Fruit fly (Drosophila melanogaster) whole organism, embryonic: ENCODE results near the gene Grx5.
A peak's percentile ranks its signal among the peaks of the same experiment; 100 is the strongest.

Experiments
- CG10147 ChIP-seq: fragments of 200-800 bp; sonication (Bioruptor generic); optimal IDR thresholded peaks from 2 replicates; lab custom pipeline; 2019; ENCODE audit warnings: missing biosample characterization, mild to moderate bottlenecking, missing genetic modification characterization, moderate library complexity
- CG10209 ChIP-seq: fragments of 200-800 bp; sonication (Bioruptor generic); optimal IDR thresholded peaks from 3 replicates; lab custom pipeline; 2017; ENCODE audit warnings: missing biosample characterization, mild to moderate bottlenecking, missing genetic modification characterization, missing genetic modification reagents
- CG10366 ChIP-seq: fragments of 200-800 bp; sonication (Bioruptor generic); IDR thresholded peaks from 2 replicates; pipeline ENCODE4 v1.3.6; 2022; ENCODE audit warnings: missing biosample characterization, missing genetic modification characterization
- CG11695 ChIP-seq: fragments of 200-800 bp; sonication (Bioruptor generic); IDR thresholded peaks from 3 replicates; pipeline ENCODE4 v1.3.6; 2022; ENCODE audit warnings: missing biosample characterization, missing genetic modification characterization
- CG12659 ChIP-seq: fragments of 200-800 bp; sonication (Bioruptor generic); optimal IDR thresholded peaks from 3 replicates; lab custom pipeline; 2017; ENCODE audit warnings: mild to moderate bottlenecking, missing biosample characterization, missing genetic modification reagents, missing genetic modification characterization
- CG16863 ChIP-seq: fragments of 200-800 bp; sonication (Bioruptor generic); optimal IDR thresholded peaks from 3 replicates; lab custom pipeline; 2016; ENCODE audit warnings: missing biosample characterization, missing genetic modification characterization
- CG17361 ChIP-seq: fragments of 200-800 bp; sonication (Bioruptor generic); IDR thresholded peaks from 3 replicates; pipeline ENCODE4 v1.3.6; 2022; ENCODE audit warnings: missing biosample characterization, missing genetic modification characterization
- CG17612 ChIP-seq: fragments of 200-800 bp; sonication (Bioruptor generic); IDR thresholded peaks from 2 replicates; pipeline ENCODE4 v1.3.6; 2022; ENCODE audit warnings: missing biosample characterization, missing genetic modification characterization
- CG18262 ChIP-seq: fragments of 200-800 bp; optimal IDR thresholded peaks from 3 replicates; lab custom pipeline; 2019; ENCODE audit warnings: missing biosample characterization, mild to moderate bottlenecking, missing genetic modification characterization, moderate library complexity
- CG2120 ChIP-seq: fragments of 200-800 bp; sonication (Bioruptor generic); optimal IDR thresholded peaks from 3 replicates; lab custom pipeline; 2016; ENCODE audit warnings: missing biosample characterization, missing genetic modification characterization
- CG30403 ChIP-seq: fragments of 200-800 bp; sonication (Bioruptor generic); optimal IDR thresholded peaks from 3 replicates; lab custom pipeline; 2016; ENCODE audit warnings: missing biosample characterization, missing genetic modification characterization
- CG31441 ChIP-seq: fragments of 200-800 bp; sonication (Bioruptor generic); IDR thresholded peaks from 2 replicates; pipeline ENCODE4 v1.3.6; 2022; ENCODE audit warnings: missing biosample characterization, missing genetic modification characterization
- CG32532 ChIP-seq: fragments of 200-800 bp; sonication (Bioruptor generic); IDR thresholded peaks from 2 replicates; pipeline ENCODE4 v1.3.6; 2022; ENCODE audit warnings: missing biosample characterization, missing genetic modification characterization
- CG4424 ChIP-seq: fragments of 200-800 bp; sonication (Bioruptor generic); optimal IDR thresholded peaks from 3 replicates; lab custom pipeline; 2016; ENCODE audit warnings: missing biosample characterization, missing genetic modification characterization
- CG4617 ChIP-seq: fragments of 200-800 bp; sonication (Bioruptor generic); optimal IDR thresholded peaks from 3 replicates; lab custom pipeline; 2016; ENCODE audit warnings: missing biosample characterization, missing genetic modification characterization, borderline replicate concordance
- CG5180 ChIP-seq: fragments of 200-800 bp; sonication (Bioruptor generic); optimal IDR thresholded peaks from 3 replicates; lab custom pipeline; 2017; ENCODE audit warnings: missing biosample characterization, missing genetic modification characterization, mild to moderate bottlenecking, moderate library complexity, missing genetic modification reagents
- CG6689 ChIP-seq: fragments of 200-800 bp; sonication (Bioruptor generic); IDR thresholded peaks from 2 replicates; pipeline ENCODE4 v1.3.6; 2022; ENCODE audit warnings: missing biosample characterization, missing genetic modification characterization
- CG6854 ChIP-seq: fragments of 200-800 bp; sonication (Bioruptor generic); optimal IDR thresholded peaks from 3 replicates; lab custom pipeline; 2017; ENCODE audit warnings: missing biosample characterization, mild to moderate bottlenecking, missing genetic modification characterization
- CG7556 ChIP-seq: fragments of 200-800 bp; sonication (Bioruptor generic); optimal IDR thresholded peaks from 2 replicates; lab custom pipeline; 2017; ENCODE audit warnings: missing biosample characterization, mild to moderate bottlenecking, missing genetic modification characterization
- CG8924 ChIP-seq: fragments of 200-800 bp; optimal IDR thresholded peaks from 3 replicates; lab custom pipeline; 2019; ENCODE audit warnings: missing biosample characterization, mild to moderate bottlenecking, missing genetic modification characterization, moderate library complexity
- CG9727 ChIP-seq: fragments of 200-800 bp; sonication (Bioruptor generic); optimal IDR thresholded peaks from 3 replicates; lab custom pipeline; 2017; ENCODE audit warnings: missing biosample characterization, mild to moderate bottlenecking, missing genetic modification characterization
- CG9817 ChIP-seq: fragments of 200-800 bp; sonication (Bioruptor generic); optimal IDR thresholded peaks from 2 replicates; lab custom pipeline; 2018; ENCODE audit warnings: missing biosample characterization, mild to moderate bottlenecking, missing genetic modification characterization, moderate library complexity
- CG9932 ChIP-seq: fragments of 200-800 bp; sonication (Bioruptor generic); IDR thresholded peaks from 2 replicates; pipeline ENCODE4 v1.3.6; 2022; ENCODE audit warnings: missing biosample characterization, missing genetic modification characterization
- D ChIP-seq, 2 experiments: fragments of 200-800 bp in 1 of 2; fragments of >200 bp in 1 of 2; sonication (Bioruptor generic) in 1 of 2; optimal IDR thresholded peaks; 2 replicates in 1 of 2; 3 replicates in 1 of 2; lab custom pipeline; 2017; ENCODE audit warnings: mild to moderate bottlenecking in 1 of 2, missing biosample characterization in 1 of 2, missing genetic modification characterization in 1 of 2, missing genetic modification reagents in 1 of 2
- D19A ChIP-seq: fragments of 200-800 bp; optimal IDR thresholded peaks from 3 replicates; lab custom pipeline; 2019; ENCODE audit warnings: missing biosample characterization, mild to moderate bottlenecking, missing genetic modification characterization, moderate library complexity
- Deaf1 ChIP-seq: fragments of 200-800 bp; optimal IDR thresholded peaks from 3 replicates; lab custom pipeline; 2019; ENCODE audit warnings: missing biosample characterization, mild to moderate bottlenecking, missing genetic modification characterization, moderate library complexity
- Drgx ChIP-seq: fragments of 200-800 bp; sonication (Bioruptor generic); IDR thresholded peaks from 2 replicates; pipeline ENCODE4 v1.3.6; 2022; ENCODE audit warnings: missing biosample characterization, missing genetic modification characterization
- E2f1 ChIP-seq: fragments of 200-800 bp; sonication (Bioruptor generic); IDR thresholded peaks from 2 replicates; pipeline ENCODE4 v1.3.6; 2022; ENCODE audit warnings: missing biosample characterization, missing genetic modification characterization
- Ets65A ChIP-seq: fragments of 200-800 bp; sonication (Bioruptor generic); peaks from one replicate; lab custom pipeline; 2016; ENCODE audit warnings: missing biosample characterization, missing genetic modification characterization
- HmgD ChIP-seq: fragments of 200-800 bp; sonication (Bioruptor generic); optimal IDR thresholded peaks from 3 replicates; lab custom pipeline; 2016; ENCODE audit warnings: missing biosample characterization, missing genetic modification characterization
- Hr3 ChIP-seq: fragments of 200-800 bp; sonication (Bioruptor generic); optimal IDR thresholded peaks from 3 replicates; lab custom pipeline; 2016; ENCODE audit warnings: missing biosample characterization, missing genetic modification characterization
- Hr51 ChIP-seq, 2 experiments: fragments of 200-800 bp; sonication (Bioruptor generic); optimal IDR thresholded peaks; 2 replicates in 1 of 2; 3 replicates in 1 of 2; lab custom pipeline; 2016 to 2018; ENCODE audit warnings: missing biosample characterization in 2 of 2, missing genetic modification characterization in 2 of 2, mild to moderate bottlenecking in 1 of 2, moderate library complexity in 1 of 2
- Oaz ChIP-seq: fragments of 200-800 bp; sonication (Bioruptor generic); IDR thresholded peaks from 2 replicates; pipeline ENCODE4 v1.3.6; 2022; ENCODE audit warnings: missing biosample characterization, missing genetic modification characterization
- Ravus ChIP-seq: fragments of 200-800 bp; sonication (Bioruptor generic); IDR thresholded peaks from 2 replicates; pipeline ENCODE4 v1.3.6; 2022; ENCODE audit warnings: missing biosample characterization, missing genetic modification characterization
- Xrp1 ChIP-seq: fragments of 200-800 bp; sonication (Bioruptor generic); IDR thresholded peaks from 2 replicates; pipeline ENCODE4 v1.3.6; 2022; ENCODE audit warnings: missing biosample characterization, missing genetic modification characterization
- bsh ChIP-seq, 2 experiments: fragments of 200-800 bp; sonication (Bioruptor generic); optimal IDR thresholded peaks; 2 replicates each; lab custom pipeline; 2017 to 2018; ENCODE audit warnings: mild to moderate bottlenecking in 2 of 2, missing biosample characterization in 2 of 2, missing genetic modification characterization in 2 of 2, moderate library complexity in 1 of 2
- dysf ChIP-seq: fragments of 200-800 bp; sonication (Bioruptor generic); IDR thresholded peaks from 3 replicates; pipeline ENCODE4 v1.3.6; 2022; ENCODE audit warnings: missing biosample characterization, missing genetic modification characterization
- gcm2 ChIP-seq: fragments of 200-800 bp; sonication (Bioruptor generic); optimal IDR thresholded peaks from 2 replicates; lab custom pipeline; 2016; ENCODE audit warnings: missing biosample characterization, missing genetic modification characterization
- hkb ChIP-seq, 2 experiments: fragments of 200-800 bp in 1 of 2; fragments of >200 bp in 1 of 2; sonication (Bioruptor generic) in 1 of 2; IDR thresholded peaks in 1 of 2; optimal IDR thresholded peaks in 1 of 2; 2 replicates each; pipeline versions ENCODE4 v1.3.6 to Lab custom; 2017 to 2022; ENCODE audit warnings: missing biosample characterization in 1 of 2, missing genetic modification characterization in 1 of 2
- jigr1 ChIP-seq: fragments of 200-800 bp; sonication (Bioruptor generic); IDR thresholded peaks from 3 replicates; pipeline ENCODE4 v1.3.6; 2022; ENCODE audit warnings: missing biosample characterization, missing genetic modification characterization
- lab ChIP-seq: fragments of 200-800 bp; sonication (Bioruptor generic); optimal IDR thresholded peaks from 3 replicates; lab custom pipeline; 2017; ENCODE audit warnings: missing biosample characterization, missing genetic modification characterization, mild to moderate bottlenecking, moderate library complexity, missing genetic modification reagents
- lola ChIP-seq, 3 experiments: fragments of >200 bp in 2 of 3; fragments of 200-800 bp in 1 of 3; sonication (Bioruptor generic) in 1 of 3; optimal IDR thresholded peaks; 2 replicates each; lab custom pipeline; 2017 to 2019; ENCODE audit warnings: missing biosample characterization in 3 of 3, missing genetic modification characterization in 3 of 3, mild to moderate bottlenecking in 1 of 3, moderate library complexity in 1 of 3
- nom ChIP-seq: fragments of 200-800 bp; sonication (Bioruptor generic); optimal IDR thresholded peaks from 2 replicates; lab custom pipeline; 2017; ENCODE audit warnings: missing biosample characterization, missing genetic modification characterization, mild to moderate bottlenecking, moderate library complexity, missing genetic modification reagents
- oc ChIP-seq: fragments of 200-800 bp; sonication (Bioruptor generic); optimal IDR thresholded peaks from 2 replicates; lab custom pipeline; 2018; ENCODE audit warnings: missing biosample characterization, mild to moderate bottlenecking, missing genetic modification characterization, moderate library complexity
- phol ChIP-seq: fragments of 200-800 bp; sonication (Bioruptor generic); optimal IDR thresholded peaks from 3 replicates; lab custom pipeline; 2018; ENCODE audit warnings: missing biosample characterization, mild to moderate bottlenecking, missing genetic modification characterization, moderate library complexity
- tap ChIP-seq: fragments of 200-800 bp; optimal IDR thresholded peaks from 3 replicates; lab custom pipeline; 2019; ENCODE audit warnings: missing biosample characterization, mild to moderate bottlenecking, missing genetic modification characterization, moderate library complexity
- tgo ChIP-seq: fragments of 200-800 bp; sonication (Bioruptor generic); IDR thresholded peaks from 3 replicates; pipeline ENCODE4 v1.3.6; 2022; ENCODE audit warnings: missing biosample characterization, missing genetic modification characterization
- trem ChIP-seq: fragments of 200-800 bp; optimal IDR thresholded peaks from 3 replicates; lab custom pipeline; 2019; ENCODE audit warnings: missing biosample characterization, mild to moderate bottlenecking, missing genetic modification characterization, moderate library complexity

Gene Grx5

dm6 chrX:14840417-14840872, 2.4 kb upstream of the Grx5 start (continued):
- peak; percentile 81 for TF ChIP-seq nom
- TF ChIP-seq D (optimal IDR thresholded peaks at IDR 0.05; lab: Kevin White, UChicago), result no peak
- TF ChIP-seq D (GFP tag; optimal IDR thresholded peaks at IDR 0.05; lab: Kevin White, UChicago), result peak; percentile 31
- peak; percentile 56; the same call in 2 of the 3 replicates for TF ChIP-seq tgo (GFP tag; lab: Robert Waterston, UW)
- TF ChIP-seq Oaz (GFP tag; lab: Robert Waterston, UW), result no peak
- TF ChIP-seq CG6854, result peak; percentile 11
- 0 out of 3 replicates have a peak, but pooled peaks have one; percentile 43 for TF ChIP-seq CG17361 (GFP tag; lab: Robert Waterston, UW)
- peak; percentile 30 for TF ChIP-seq D19A (tag; lab: Kevin White, UChicago)
- TF ChIP-seq Xrp1 (GFP tag; lab: Robert Waterston, UW), result peak; percentile 62; the same call in 1 of the 2 replicates
- peak; percentile 1 for TF ChIP-seq oc
- TF ChIP-seq Hr51 (GFP tag; optimal IDR thresholded peaks at IDR 0.05; lab: Kevin White, UChicago), result peak in 1 of 2 experiments; percentile 65
- peak in 1 of 2 experiments; percentile 64 for TF ChIP-seq bsh (GFP tag; optimal IDR thresholded peaks at IDR 0.05; lab: Kevin White, UChicago)
- peak; percentile 28 for TF ChIP-seq CG9727 (GFP tag; lab: Kevin White, UChicago)
- TF ChIP-seq jigr1, result no peak
- TF ChIP-seq HmgD (GFP tag; lab: Kevin White, UChicago), result no peak
- peak; percentile 56; the same call in 2 of the 3 replicates for TF ChIP-seq dysf (GFP tag; lab: Robert Waterston, UW)
- TF ChIP-seq CG4424 (GFP tag; lab: Kevin White, UChicago), result peak; percentile 29
- no peak for TF ChIP-seq Ravus (GFP tag; lab: Robert Waterston, UW)
- no peak for TF ChIP-seq gcm2 (GFP tag; lab: Kevin White, UChicago)
- TF ChIP-seq CG18262 (tag; lab: Kevin White, UChicago), result peak; percentile 56
- peak; percentile 64 for TF ChIP-seq CG31441 (GFP tag; lab: Robert Waterston, UW)
- TF ChIP-seq CG11695 (GFP tag; lab: Robert Waterston, UW), result peak; percentile 70; the same call in 2 of the 3 replicates
- TF ChIP-seq CG8924 (tag; lab: Kevin White, UChicago), result peak; percentile 35
- no peak for TF ChIP-seq CG16863 (GFP tag; lab: Kevin White, UChicago)
- TF ChIP-seq Hr3 (GFP tag; lab: Kevin White, UChicago), result peak; percentile 22
- TF ChIP-seq Ets65A, result peak; percentile 24
- TF ChIP-seq CG12659 (GFP tag; lab: Kevin White, UChicago), result peak; percentile 34
- TF ChIP-seq phol (tag; lab: Kevin White, UChicago), result peak; percentile 58
- TF ChIP-seq Drgx (GFP tag; lab: Robert Waterston, UW), result peak; percentile 28; the same call in 1 of the 2 replicates
- TF ChIP-seq hkb (optimal IDR thresholded peaks at IDR 0.05; lab: Kevin White, UChicago), result no peak
- TF ChIP-seq hkb (GFP tag; IDR thresholded peaks at IDR 0.05; lab: Robert Waterston, UW), result peak; percentile 47
- peak; percentile 37 for TF ChIP-seq tap (tag; lab: Kevin White, UChicago)
- peak; percentile 32 for TF ChIP-seq CG9817
- TF ChIP-seq CG17612, result no peak
- TF ChIP-seq lola (GFP tag; optimal IDR thresholded peaks at IDR 0.05; lab: Kevin White, UChicago), result peak in 1 of 3 experiments; percentile 34
- peak; percentile 60; the same call in 1 of the 2 replicates for TF ChIP-seq E2f1
- TF ChIP-seq CG9932 (GFP tag; lab: Robert Waterston, UW), result peak; percentile 54
- TF ChIP-seq trem (tag; lab: Kevin White, UChicago), result peak; percentile 30
- TF ChIP-seq CG10147, result peak; percentile 28
- no peak for TF ChIP-seq CG5180 (GFP tag; lab: Kevin White, UChicago)
- peak; percentile 42 for TF ChIP-seq lab (GFP tag; lab: Kevin White, UChicago)
- TF ChIP-seq CG4617, result no peak
- peak; percentile 56 for TF ChIP-seq CG7556
- peak; percentile 27 for TF ChIP-seq CG30403 (GFP tag; lab: Kevin White, UChicago)
- TF ChIP-seq CG2120 (GFP tag; lab: Kevin White, UChicago), result peak; percentile 0
- peak; percentile 46 for TF ChIP-seq CG10209 (GFP tag; lab: Kevin White, UChicago)
- TF ChIP-seq CG32532 (GFP tag; lab: Robert Waterston, UW), result peak; percentile 76
- peak; percentile 49 for TF ChIP-seq Deaf1
- TF ChIP-seq CG10366, result peak; percentile 8; the same call in 1 of the 2 replicates
- TF ChIP-seq CG6689 (GFP tag; lab: Robert Waterston, UW), result peak; percentile 46
